Worm (Caenorhabditis elegans): ENCODE data around the gene K07F5.15.

ce11 chrIV:9843760-9844159 lies 21.1 kb upstream of the K07F5.15 start, which contains the start of gene nspd-2:
- TF ChIP-seq cebp-2 (GFP tag; IDR thresholded peaks at IDR 0.05) = no peak
- no peak for TF ChIP-seq him-1 (tag; optimal IDR thresholded peaks at IDR 0.05)
- TF ChIP-seq unc-62 (GFP tag; optimal IDR thresholded peaks at IDR 0.05) = no peak
- TF ChIP-seq hlh-26 (GFP tag; conservative IDR thresholded peaks at IDR 0.05) = no peak
- TF ChIP-seq efl-1 (GFP tag; optimal IDR thresholded peaks at IDR 0.05) = no peak
- TF ChIP-seq pha-4 (tag; optimal IDR thresholded peaks at IDR 0.05) = no peak
- no peak for TF ChIP-seq mxl-1 (tag; optimal IDR thresholded peaks at IDR 0.05)
- TF ChIP-seq nhr-179 (tag; optimal IDR thresholded peaks at IDR 0.05) = no peak
- TF ChIP-seq B0019.2 (GFP tag; conservative IDR thresholded peaks at IDR 0.05) = no peak
- TF ChIP-seq nhr-27 (tag; optimal IDR thresholded peaks at IDR 0.05) = no peak
- no peak for TF ChIP-seq F10E7.11 (tag; optimal IDR thresholded peaks at IDR 0.05)
- no peak for TF ChIP-seq athp-1 (tag; optimal IDR thresholded peaks at IDR 0.05)
